Fruit fly (Drosophila melanogaster) whole organism, embryonic: ENCODE results near the gene ghi.

Experiments used
- Aef1 ChIP-seq: fragments of 200-800 bp; sonication (Bioruptor generic); IDR thresholded peaks from 3 replicates; pipeline ENCODE4 v1.3.6; 2022; ENCODE audit warnings: missing biosample characterization, missing genetic modification characterization
- CG10274 ChIP-seq: fragments of 200-800 bp; sonication (Bioruptor generic); optimal IDR thresholded peaks from 3 replicates; lab custom pipeline; 2017; ENCODE audit warnings: missing biosample characterization, mild to moderate bottlenecking, missing genetic modification characterization
- CG10654 ChIP-seq: fragments of 200-800 bp; sonication (Bioruptor generic); optimal IDR thresholded peaks from 2 replicates; lab custom pipeline; 2016; ENCODE audit warnings: missing biosample characterization, missing genetic modification characterization
- CG10959 ChIP-seq: fragments of 200-800 bp; sonication (Bioruptor generic); IDR thresholded peaks from 2 replicates; pipeline ENCODE4 v1.3.6; 2022; ENCODE audit warnings: missing biosample characterization, missing genetic modification characterization
- CG12219 ChIP-seq: fragments of 200-800 bp; sonication (Bioruptor generic); optimal IDR thresholded peaks from 3 replicates; lab custom pipeline; 2018; ENCODE audit warnings: missing biosample characterization, mild to moderate bottlenecking, missing genetic modification characterization
- CG12299 ChIP-seq: fragments of 200-800 bp; sonication (Bioruptor generic); optimal IDR thresholded peaks from 2 replicates; lab custom pipeline; 2018; ENCODE audit warnings: missing biosample characterization, mild to moderate bottlenecking, missing genetic modification characterization
- CG12391 ChIP-seq: fragments of 200-800 bp; sonication (Bioruptor generic); optimal IDR thresholded peaks from 3 replicates; lab custom pipeline; 2018; ENCODE audit warnings: missing biosample characterization, mild to moderate bottlenecking, missing genetic modification characterization, moderate library complexity
- CG13624 ChIP-seq: fragments of 200-800 bp; sonication (Bioruptor generic); optimal IDR thresholded peaks from 2 replicates; lab custom pipeline; 2016; ENCODE audit warnings: missing biosample characterization, missing genetic modification characterization
- CG14710 ChIP-seq: fragments of 200-800 bp; sonication (Bioruptor generic); optimal IDR thresholded peaks from 3 replicates; lab custom pipeline; 2019; ENCODE audit warnings: missing biosample characterization, mild to moderate bottlenecking, missing genetic modification characterization, moderate library complexity
- CG16779 ChIP-seq: fragments of 200-800 bp; sonication (Bioruptor generic); IDR thresholded peaks from 2 replicates; pipeline ENCODE4 v1.3.6; 2022; ENCODE audit warnings: missing biosample characterization, missing genetic modification characterization
- CG17361 ChIP-seq: fragments of 200-800 bp; sonication (Bioruptor generic); IDR thresholded peaks from 3 replicates; pipeline ENCODE4 v1.3.6; 2022; ENCODE audit warnings: missing biosample characterization, missing genetic modification characterization
- CG1792 ChIP-seq: fragments of 200-800 bp; sonication (Bioruptor generic); optimal IDR thresholded peaks from 2 replicates; lab custom pipeline; 2016; ENCODE audit warnings: missing biosample characterization, missing genetic modification characterization
- CG2202 ChIP-seq: fragments of 200-800 bp; sonication (Bioruptor generic); optimal IDR thresholded peaks from 2 replicates; lab custom pipeline; 2018; ENCODE audit warnings: missing biosample characterization, mild to moderate bottlenecking, missing genetic modification characterization
- CG30431 ChIP-seq: fragments of 200-800 bp; sonication (Bioruptor generic); optimal IDR thresholded peaks from 2 replicates; lab custom pipeline; 2017; ENCODE audit warnings: missing biosample characterization, missing genetic modification characterization
- CG4360 ChIP-seq: fragments of 200-800 bp; sonication (Bioruptor generic); IDR thresholded peaks from 2 replicates; pipeline ENCODE4 v1.3.6; 2022; ENCODE audit warnings: missing biosample characterization, missing genetic modification characterization
- CG5245 ChIP-seq: fragments of 200-800 bp; sonication (Bioruptor generic); optimal IDR thresholded peaks from 3 replicates; lab custom pipeline; 2016; ENCODE audit warnings: missing biosample characterization, missing genetic modification characterization
- CG6689 ChIP-seq: fragments of 200-800 bp; sonication (Bioruptor generic); IDR thresholded peaks from 2 replicates; pipeline ENCODE4 v1.3.6; 2022; ENCODE audit warnings: missing biosample characterization, missing genetic modification characterization
- CG6791 ChIP-seq: fragments of 200-800 bp; sonication (Bioruptor generic); IDR thresholded peaks from 3 replicates; pipeline ENCODE4 v1.3.6; 2022; ENCODE audit warnings: missing biosample characterization, missing genetic modification characterization; ENCODE audit not compliant: partially characterized antibody
- CG9609 ChIP-seq: fragments of 200-800 bp; sonication (Bioruptor generic); optimal IDR thresholded peaks from 3 replicates; lab custom pipeline; 2016; ENCODE audit warnings: missing biosample characterization, missing genetic modification characterization
- Dad ChIP-seq: fragments of 200-800 bp; sonication (Bioruptor generic); optimal IDR thresholded peaks from 3 replicates; lab custom pipeline; 2016; ENCODE audit warnings: missing biosample characterization, missing genetic modification characterization
- Drgx ChIP-seq: fragments of 200-800 bp; sonication (Bioruptor generic); IDR thresholded peaks from 2 replicates; pipeline ENCODE4 v1.3.6; 2022; ENCODE audit warnings: missing biosample characterization, missing genetic modification characterization
- Fer3 ChIP-seq: fragments of 200-800 bp; sonication (Bioruptor generic); optimal IDR thresholded peaks from 2 replicates; lab custom pipeline; 2018; ENCODE audit warnings: missing biosample characterization, mild to moderate bottlenecking, missing genetic modification characterization, moderate library complexity
- Gug ChIP-seq: fragments of 200-800 bp; sonication (Bioruptor generic); IDR thresholded peaks from 4 replicates; pipeline ENCODE4 v1.3.6; 2022; ENCODE audit warnings: missing biosample characterization, missing genetic modification characterization
- Hey ChIP-seq: fragments of 200-800 bp; sonication (Bioruptor generic); optimal IDR thresholded peaks from 3 replicates; lab custom pipeline; 2018; ENCODE audit warnings: missing biosample characterization, mild to moderate bottlenecking, missing genetic modification characterization
- Hr78 ChIP-seq, 2 experiments: fragments of 200-800 bp in 1 of 2; fragments of >200 bp in 1 of 2; sonication (Bioruptor generic) in 1 of 2; optimal IDR thresholded peaks; 2 replicates each; lab custom pipeline; 2017 to 2019; ENCODE audit warnings: missing biosample characterization in 2 of 2, missing genetic modification characterization in 2 of 2, mild to moderate bottlenecking in 1 of 2, moderate library complexity in 1 of 2
- Neu2 ChIP-seq: fragments of 200-800 bp; sonication (Bioruptor generic); optimal IDR thresholded peaks from 3 replicates; lab custom pipeline; 2016; ENCODE audit warnings: missing biosample characterization, missing genetic modification characterization, borderline replicate concordance
- Pdp1 ChIP-seq, 2 experiments: fragments of 200-800 bp; sonication (Bioruptor generic); optimal IDR thresholded peaks; 3 replicates each; lab custom pipeline; 2016; ENCODE audit warnings: missing biosample characterization in 2 of 2, missing genetic modification characterization in 2 of 2, mild to moderate bottlenecking in 1 of 2, moderate library complexity in 1 of 2
- TFAM ChIP-seq: fragments of 200-800 bp; sonication (Bioruptor generic); optimal IDR thresholded peaks from 2 replicates; lab custom pipeline; 2017; ENCODE audit warnings: missing biosample characterization, missing genetic modification characterization, inconsistent platforms
- Vsx1 ChIP-seq: fragments of 200-800 bp; sonication (Bioruptor generic); optimal IDR thresholded peaks from 2 replicates; lab custom pipeline; 2017; ENCODE audit warnings: missing biosample characterization, mild to moderate bottlenecking, missing genetic modification characterization, missing genetic modification reagents
- ab ChIP-seq: fragments of 200-800 bp; sonication (Bioruptor generic); optimal IDR thresholded peaks from 2 replicates; lab custom pipeline; 2016; ENCODE audit warnings: missing biosample characterization, missing genetic modification characterization
- bigmax ChIP-seq: fragments of 200-800 bp; sonication (Bioruptor generic); optimal IDR thresholded peaks from 2 replicates; lab custom pipeline; 2018; ENCODE audit warnings: missing biosample characterization, mild to moderate bottlenecking, missing genetic modification characterization
- bsh ChIP-seq, 2 experiments: fragments of 200-800 bp; sonication (Bioruptor generic); optimal IDR thresholded peaks; 2 replicates each; lab custom pipeline; 2017 to 2018; ENCODE audit warnings: mild to moderate bottlenecking in 2 of 2, missing biosample characterization in 2 of 2, missing genetic modification characterization in 2 of 2, moderate library complexity in 1 of 2
- cad ChIP-seq: fragments of >200 bp; optimal IDR thresholded peaks from 2 replicates; lab custom pipeline; 2017; ENCODE audit warnings: missing biosample characterization, missing genetic modification characterization
- corto ChIP-seq: fragments of 200-800 bp; sonication (Bioruptor generic); optimal IDR thresholded peaks from 2 replicates; lab custom pipeline; 2016; ENCODE audit warnings: missing biosample characterization, mild to moderate bottlenecking, missing genetic modification characterization, moderate library complexity
- fu2 ChIP-seq: fragments of 200-800 bp; sonication (Bioruptor generic); optimal IDR thresholded peaks from 2 replicates; lab custom pipeline; 2016; ENCODE audit warnings: missing biosample characterization, missing genetic modification characterization
- gem ChIP-seq: fragments of 200-800 bp; sonication (Bioruptor generic); optimal IDR thresholded peaks from 2 replicates; lab custom pipeline; 2019; ENCODE audit warnings: missing biosample characterization, mild to moderate bottlenecking, missing genetic modification characterization, moderate library complexity
- grau ChIP-seq: fragments of 200-800 bp; optimal IDR thresholded peaks from 3 replicates; lab custom pipeline; 2019; ENCODE audit warnings: missing biosample characterization, mild to moderate bottlenecking, missing genetic modification characterization, moderate library complexity
- gro ChIP-seq: fragments of 200-800 bp; sonication (Bioruptor generic); optimal IDR thresholded peaks from 2 replicates; lab custom pipeline; 2016; ENCODE audit warnings: missing biosample characterization, missing genetic modification characterization
- gsb-n ChIP-seq: fragments of 200-800 bp; sonication (Bioruptor generic); optimal IDR thresholded peaks from 3 replicates; lab custom pipeline; 2018; ENCODE audit warnings: missing biosample characterization, mild to moderate bottlenecking, missing genetic modification characterization
- hb ChIP-seq: fragments of 200-800 bp; sonication (Bioruptor generic); IDR thresholded peaks from 3 replicates; pipeline ENCODE4 v1.3.6; 2022; ENCODE audit warnings: missing biosample characterization, missing genetic modification characterization; ENCODE audit not compliant: partially characterized antibody
- hbn ChIP-seq: fragments of 200-800 bp; sonication (Bioruptor generic); IDR thresholded peaks from 2 replicates; pipeline ENCODE4 v1.3.6; 2022; ENCODE audit warnings: missing biosample characterization, missing genetic modification characterization; ENCODE audit not compliant: partially characterized antibody
- maf-S ChIP-seq: fragments of 200-800 bp; sonication (Bioruptor generic); optimal IDR thresholded peaks from 2 replicates; lab custom pipeline; 2016; ENCODE audit warnings: missing biosample characterization, missing genetic modification characterization
- row ChIP-seq: fragments of 200-800 bp; sonication (Bioruptor generic); IDR thresholded peaks from 3 replicates; pipeline ENCODE4 v1.3.6; 2022; ENCODE audit warnings: missing biosample characterization, missing genetic modification characterization
- seq ChIP-seq: fragments of 200-800 bp; sonication (Bioruptor generic); IDR thresholded peaks from 2 replicates; pipeline ENCODE4 v1.3.6; 2022; ENCODE audit warnings: missing biosample characterization, missing genetic modification characterization
- sna ChIP-seq: fragments of 200-800 bp; sonication (Bioruptor generic); IDR thresholded peaks from 2 replicates; pipeline ENCODE4 v1.3.6; 2022; ENCODE audit warnings: missing biosample characterization, missing genetic modification characterization; ENCODE audit not compliant: partially characterized antibody
- so ChIP-seq: fragments of 200-800 bp; sonication (Bioruptor generic); IDR thresholded peaks from 3 replicates; pipeline ENCODE4 v1.3.6; 2022; ENCODE audit warnings: missing biosample characterization, missing genetic modification characterization
- sqz ChIP-seq: fragments of 200-800 bp; sonication (Bioruptor generic); optimal IDR thresholded peaks from 3 replicates; lab custom pipeline; 2018; ENCODE audit warnings: missing biosample characterization, mild to moderate bottlenecking, missing genetic modification characterization
- toy ChIP-seq: fragments of 200-800 bp; sonication (Bioruptor generic); IDR thresholded peaks from 2 replicates; pipeline ENCODE4 v1.3.6; 2022; ENCODE audit warnings: missing biosample characterization, missing genetic modification characterization
- trem ChIP-seq: fragments of 200-800 bp; optimal IDR thresholded peaks from 3 replicates; lab custom pipeline; 2019; ENCODE audit warnings: missing biosample characterization, mild to moderate bottlenecking, missing genetic modification characterization, moderate library complexity
- trh ChIP-seq: fragments of 200-800 bp; sonication (Bioruptor generic); optimal IDR thresholded peaks from 2 replicates; lab custom pipeline; 2016; ENCODE audit warnings: missing biosample characterization, missing genetic modification characterization
- unpg ChIP-seq: fragments of 200-800 bp; sonication (Bioruptor generic); optimal IDR thresholded peaks from 3 replicates; lab custom pipeline; 2018; ENCODE audit warnings: missing biosample characterization, mild to moderate bottlenecking, missing genetic modification characterization, moderate library complexity

Gene ghi

dm6 chr3L:9476829-9477228, 25.2 kb downstream of the ghi start, which contains the start of the genes Uch-L5 and Jarid2 (continued):
- TF ChIP-seq so (GFP tag; lab: Robert Waterston, UW) (no peak), gsb-n (tag; lab: Kevin White, UChicago) (no peak), trem (tag; lab: Kevin White, UChicago) (peak; percentile 82), cad (GFP tag; lab: Kevin White, UChicago) (no peak), CG10654 (peak; percentile 57), trh (GFP tag; lab: Kevin White, UChicago) (no peak), Fer3 (tag; lab: Kevin White, UChicago) (no peak), Aef1 (GFP tag; lab: Robert Waterston, UW) (peak; percentile 42; the same call in 1 of the 3 replicates), row (peak; percentile 37; the same call in 2 of the 3 replicates), grau (tag; lab: Kevin White, UChicago) (peak; percentile 43), gem (no peak), ab (GFP tag; lab: Kevin White, UChicago) (no peak), CG14710 (tag; lab: Kevin White, UChicago) (peak; percentile 68), CG10959 (GFP tag; lab: Robert Waterston, UW) (no peak), Vsx1 (no peak), CG12219 (GFP tag; lab: Kevin White, UChicago) (no peak), Hr78 (GFP tag; optimal IDR thresholded peaks at IDR 0.05; lab: Kevin White, UChicago) (no peak), bsh (GFP tag; optimal IDR thresholded peaks at IDR 0.05; lab: Kevin White, UChicago) (peak in 1 of 2 experiments; percentile 0), maf-S (peak; percentile 68), CG6689 (GFP tag; lab: Robert Waterston, UW) (no peak), Pdp1 (GFP tag; optimal IDR thresholded peaks at IDR 0.05; lab: Kevin White, UChicago) (peak; percentile 47 to 54), Dad (GFP tag; lab: Kevin White, UChicago) (peak; percentile 51), sqz (GFP tag; lab: Kevin White, UChicago) (peak; percentile 77), bigmax (GFP tag; lab: Kevin White, UChicago) (peak; percentile 53), hb (GFP tag; lab: Robert Waterston, UW) (no peak), unpg (GFP tag; lab: Kevin White, UChicago) (no peak), CG12391 (tag; lab: Kevin White, UChicago) (peak; percentile 54), CG1792 (no peak), fu2 (peak; percentile 56), gro (no peak), CG16779 (GFP tag; lab: Robert Waterston, UW) (no peak), CG30431 (GFP tag; lab: Kevin White, UChicago) (no peak), CG4360 (peak; percentile 12), corto (GFP tag; lab: Kevin White, UChicago) (no peak), Neu2 (GFP tag; lab: Kevin White, UChicago) (no peak), Hey (tag; lab: Kevin White, UChicago) (no peak), CG9609 (GFP tag; lab: Kevin White, UChicago) (peak; percentile 25), Gug (peak; percentile 41; the same call in 1 of the 4 replicates), CG13624 (GFP tag; lab: Kevin White, UChicago) (peak; percentile 65), sna (no peak), toy (no peak), TFAM (GFP tag; lab: Kevin White, UChicago) (no peak), CG10274 (GFP tag; lab: Kevin White, UChicago) (no peak), CG5245 (GFP tag; lab: Kevin White, UChicago) (peak; percentile 41), seq (no peak), CG12299 (tag; lab: Kevin White, UChicago) (no peak), CG6791 (GFP tag; lab: Robert Waterston, UW) (peak; percentile 38; the same call in 1 of the 3 replicates), Drgx (GFP tag; lab: Robert Waterston, UW) (peak; percentile 31; the same call in 1 of the 2 replicates), CG17361 (GFP tag; lab: Robert Waterston, UW) (no peak), CG2202 (tag; lab: Kevin White, UChicago) (no peak), hbn (GFP tag; lab: Robert Waterston, UW) (no peak)
